Worm (Caenorhabditis elegans): Measurements from ENCODE around the gene nhr-241.
A peak's percentile ranks its signal among the peaks of the same experiment; 100 is the strongest.

ce11 chrV:18712118-18712517 lies 12.9 kb downstream of the nhr-241 start:
- TF ChIP-seq tbx-11 (GFP tag; IDR thresholded peaks at IDR 0.05) (peak; percentile 40; the same call in 1 of the 2 replicates), aly-1 (tag; optimal IDR thresholded peaks at IDR 0.05) (peak; percentile 62), ama-1 (optimal IDR thresholded peaks at IDR 0.05) (no peak)

All from whole organism, early embryonic.